Fruit fly (Drosophila melanogaster): ENCODE results near the gene CG32228.
A peak's percentile ranks its signal among the peaks of the same experiment; 100 is the strongest.

CG32228 gene

DNA sequence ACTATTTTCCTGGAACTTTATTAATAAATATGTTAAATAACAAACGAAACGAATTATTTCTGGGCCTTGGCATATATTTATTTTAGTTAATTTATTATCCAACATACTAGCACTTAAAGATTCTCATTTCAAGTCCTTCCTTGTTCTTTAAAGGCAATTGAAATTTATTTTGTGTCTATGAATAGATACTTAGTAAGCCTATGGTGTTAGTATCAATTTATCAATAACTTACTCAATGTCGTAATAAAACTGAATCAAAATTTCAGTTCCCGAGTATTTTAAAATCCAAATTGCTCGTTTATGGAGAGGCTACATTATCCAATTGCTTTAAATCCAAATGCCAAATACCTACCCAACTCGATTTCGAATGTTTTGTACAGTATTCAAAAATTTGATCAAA is at the start of gene CG32228:
TSS of gene CG32228 (plus strand) at position 301 of the 400 bp plus-strand sequence.
- no peak for TF ChIP-seq kay (GFP tag; ENCODE audit: borderline replicate concordance)
- no peak for TF ChIP-seq CG7045 (GFP tag; optimal IDR thresholded peaks at IDR 0.05)
- no peak for TF ChIP-seq tj (GFP tag; optimal IDR thresholded peaks at IDR 0.05)
- no peak for TF ChIP-seq CG12768 (GFP tag; optimal IDR thresholded peaks at IDR 0.05)
- TF ChIP-seq CG1620 (GFP tag; optimal IDR thresholded peaks at IDR 0.05), result no peak
- TF ChIP-seq Hr96 (GFP tag; optimal IDR thresholded peaks at IDR 0.05), result no peak
- TF ChIP-seq pad (GFP tag; optimal IDR thresholded peaks at IDR 0.05), result no peak
- TF ChIP-seq CG5204 (GFP tag; optimal IDR thresholded peaks at IDR 0.05), result no peak
- no peak for TF ChIP-seq Mnt (GFP tag; optimal IDR thresholded peaks at IDR 0.05)
- TF ChIP-seq CG33017 (tag; optimal IDR thresholded peaks at IDR 0.05), result no peak
- TF ChIP-seq ovo (GFP tag; optimal IDR thresholded peaks at IDR 0.05), result no peak
- TF ChIP-seq Crg-1 (GFP tag; optimal IDR thresholded peaks at IDR 0.05), result no peak
- no peak for TF ChIP-seq cic (GFP tag; optimal IDR thresholded peaks at IDR 0.05)
- TF ChIP-seq cnc (optimal IDR thresholded peaks at IDR 0.05), result no peak
- no peak for TF ChIP-seq CG7101 (tag; optimal IDR thresholded peaks at IDR 0.05)
- TF ChIP-seq Clk (GFP tag; optimal IDR thresholded peaks at IDR 0.05), result no peak
- no peak for TF ChIP-seq CG11617 (GFP tag; optimal IDR thresholded peaks at IDR 0.05)
- TF ChIP-seq CG14711 (tag; optimal IDR thresholded peaks at IDR 0.05), result no peak

DNA sequence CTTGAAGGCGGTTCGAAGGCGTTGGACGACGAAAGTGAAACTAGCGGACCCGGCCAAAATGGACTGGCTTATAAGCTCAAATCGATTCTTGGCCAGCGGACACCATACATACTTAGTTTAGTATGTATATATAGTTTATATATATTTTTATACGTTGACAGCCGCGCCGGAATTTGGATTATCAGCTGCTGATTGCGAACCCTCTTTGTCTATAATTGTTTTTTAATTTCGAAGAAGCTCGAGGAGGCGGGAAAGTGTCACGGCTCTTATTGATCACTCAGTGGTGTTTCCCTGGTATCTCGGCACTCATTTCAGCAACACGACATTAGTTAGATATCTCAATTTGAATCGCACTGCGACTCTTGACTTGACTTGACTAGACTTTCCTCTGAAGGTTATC is 45.2 kb upstream of the CG32228 start, which contains the start of gene CG6933:
TSS of gene CG6933 (minus strand) at position 47 of the 400 bp plus-strand sequence.
- TF ChIP-seq CG12768 (GFP tag; optimal IDR thresholded peaks at IDR 0.05), result no peak
- TF ChIP-seq bab1 (GFP tag; optimal IDR thresholded peaks at IDR 0.05), result no peak
- no peak for TF ChIP-seq CG1620 (GFP tag; optimal IDR thresholded peaks at IDR 0.05)
- TF ChIP-seq CG14711 (tag; optimal IDR thresholded peaks at IDR 0.05), result no peak
- TF ChIP-seq cic (GFP tag; optimal IDR thresholded peaks at IDR 0.05), result no peak
- no peak for TF ChIP-seq CG7045 (GFP tag; optimal IDR thresholded peaks at IDR 0.05)
- no peak for TF ChIP-seq toe (GFP tag; optimal IDR thresholded peaks at IDR 0.05)
- no peak for TF ChIP-seq CG7101 (tag; optimal IDR thresholded peaks at IDR 0.05)

DNA sequence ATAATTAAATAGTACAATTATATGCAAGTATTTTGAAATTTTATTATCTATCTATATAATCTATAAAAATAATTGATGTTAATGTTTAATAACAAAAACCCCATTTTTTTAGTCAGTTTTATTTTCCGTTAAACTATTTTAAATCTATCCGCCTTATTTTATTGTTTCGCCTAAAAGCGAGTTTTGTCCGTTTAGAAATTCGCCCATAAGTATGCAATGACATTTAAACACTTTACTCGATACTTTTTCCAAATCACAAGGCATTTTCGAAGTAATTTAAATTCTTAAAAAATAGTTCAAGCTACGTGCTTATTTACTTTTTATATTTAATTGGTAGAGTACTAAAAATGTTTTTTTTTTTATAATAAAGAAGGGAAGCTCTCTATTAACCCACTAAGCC is 44.7 kb upstream of the CG32228 start:
- TF ChIP-seq Crg-1 (GFP tag; optimal IDR thresholded peaks at IDR 0.05) (no peak), CG14711 (tag; optimal IDR thresholded peaks at IDR 0.05) (no peak), cnc (optimal IDR thresholded peaks at IDR 0.05) (no peak), CG33017 (tag; optimal IDR thresholded peaks at IDR 0.05) (no peak), CG12768 (GFP tag; optimal IDR thresholded peaks at IDR 0.05) (no peak), CG11617 (GFP tag; optimal IDR thresholded peaks at IDR 0.05) (no peak), CG1620 (GFP tag; optimal IDR thresholded peaks at IDR 0.05) (no peak), Hr96 (GFP tag; optimal IDR thresholded peaks at IDR 0.05) (no peak)

DNA sequence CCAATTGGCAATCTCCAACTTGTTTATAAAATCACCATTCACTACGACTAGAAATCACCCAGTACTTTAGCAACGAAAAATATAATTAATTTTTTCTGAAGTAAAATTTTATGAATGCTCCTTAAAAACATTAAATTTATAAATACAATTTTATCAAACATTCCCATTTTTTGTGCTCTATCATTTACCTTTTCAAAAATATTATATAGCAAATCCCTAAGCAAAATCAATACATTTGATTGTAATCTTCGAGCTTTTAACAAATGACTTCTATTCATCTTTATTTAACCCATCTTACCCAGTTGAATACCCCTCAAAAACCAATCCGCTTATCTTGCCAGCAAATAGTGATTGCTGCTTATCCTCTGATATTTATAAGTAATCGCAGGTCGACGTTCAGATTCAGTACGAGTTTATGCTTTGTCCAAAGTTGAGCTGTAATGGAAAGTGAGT is 44.2 kb upstream of the CG32228 start, which contains the start of gene CG17145:
TSS of gene CG17145 (plus strand) at position 403 of the 453 bp plus-strand sequence.
- no peak for TF ChIP-seq toe (GFP tag; optimal IDR thresholded peaks at IDR 0.05)
- no peak for TF ChIP-seq Mnt (GFP tag; optimal IDR thresholded peaks at IDR 0.05)
- TF ChIP-seq bab1 (GFP tag; optimal IDR thresholded peaks at IDR 0.05), result no peak
- no peak for TF ChIP-seq cnc (optimal IDR thresholded peaks at IDR 0.05)
- TF ChIP-seq CG33017 (tag; optimal IDR thresholded peaks at IDR 0.05), result no peak
- no peak for TF ChIP-seq Clk (GFP tag; optimal IDR thresholded peaks at IDR 0.05)
- TF ChIP-seq ovo (GFP tag; optimal IDR thresholded peaks at IDR 0.05), result no peak
- TF ChIP-seq pad (GFP tag; optimal IDR thresholded peaks at IDR 0.05), result no peak

DNA sequence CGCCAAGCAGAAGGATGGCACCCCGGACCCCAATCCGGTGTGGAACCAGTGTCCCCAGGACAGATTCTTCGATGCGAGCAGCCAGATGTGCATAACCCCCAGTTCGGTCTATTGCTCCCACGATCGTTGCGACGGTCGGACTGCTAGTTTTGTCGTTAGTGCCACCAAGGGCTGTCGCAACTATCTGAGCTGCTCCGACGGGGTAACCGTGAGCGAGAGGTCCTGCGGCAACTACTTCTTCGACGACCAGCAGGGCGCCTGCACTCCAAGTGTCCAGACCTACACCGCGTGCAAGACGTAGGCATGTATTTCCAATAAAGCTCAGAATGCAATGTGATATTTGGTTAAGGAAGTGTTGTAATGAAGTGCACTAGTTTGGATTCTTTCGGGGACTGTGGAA is 43.0 kb upstream of the CG32228 start:
- TF ChIP-seq Crg-1 (GFP tag; optimal IDR thresholded peaks at IDR 0.05) (no peak), CG14711 (tag; optimal IDR thresholded peaks at IDR 0.05) (no peak), bab1 (GFP tag; optimal IDR thresholded peaks at IDR 0.05) (no peak), CG33017 (tag; optimal IDR thresholded peaks at IDR 0.05) (no peak), CG5204 (GFP tag; optimal IDR thresholded peaks at IDR 0.05) (no peak), pad (GFP tag; optimal IDR thresholded peaks at IDR 0.05) (no peak), kay (GFP tag; ENCODE audit: borderline replicate concordance) (no peak), tj (GFP tag; optimal IDR thresholded peaks at IDR 0.05) (no peak), CG1620 (GFP tag; optimal IDR thresholded peaks at IDR 0.05) (no peak), CG7101 (tag; optimal IDR thresholded peaks at IDR 0.05) (no peak), cnc (optimal IDR thresholded peaks at IDR 0.05) (no peak), toe (GFP tag; optimal IDR thresholded peaks at IDR 0.05) (no peak)

DNA sequence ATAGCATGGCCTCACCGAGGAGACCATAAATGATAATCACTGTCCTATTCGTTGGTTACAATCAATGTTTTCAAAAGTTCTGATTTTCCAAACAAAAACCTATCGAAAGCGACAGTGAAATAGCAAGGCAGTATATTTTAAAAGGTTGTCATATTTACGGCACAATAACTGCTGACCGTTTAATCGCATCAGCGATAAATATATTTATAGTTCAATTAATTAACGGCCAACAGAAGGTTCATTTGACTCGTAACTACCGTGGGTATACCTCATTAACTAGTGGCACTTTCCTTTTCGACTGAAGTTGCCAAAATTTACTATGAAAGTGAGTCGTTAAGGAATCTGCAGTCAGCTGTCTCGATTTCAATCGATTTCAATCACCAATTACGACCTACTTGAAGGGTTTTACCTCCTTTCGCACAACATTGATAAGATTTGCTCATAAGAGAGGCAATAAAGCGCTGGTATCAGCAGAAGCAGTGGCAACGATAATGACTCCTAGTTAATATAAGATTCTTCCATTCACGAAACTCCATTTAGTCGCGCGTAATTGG is 42.1 kb upstream of the CG32228 start, which contains the start of gene CG17147:
TSS of gene CG17147 (plus strand) at position 535 of the 554 bp plus-strand sequence.
- no peak for TF ChIP-seq CG33017 (tag; optimal IDR thresholded peaks at IDR 0.05)
- no peak for TF ChIP-seq CG14711 (tag; optimal IDR thresholded peaks at IDR 0.05)
- no peak for TF ChIP-seq Crg-1 (GFP tag; optimal IDR thresholded peaks at IDR 0.05)
- TF ChIP-seq CG7101 (tag; optimal IDR thresholded peaks at IDR 0.05), result no peak
- no peak for TF ChIP-seq Clk (GFP tag; optimal IDR thresholded peaks at IDR 0.05)
- no peak for TF ChIP-seq tj (GFP tag; optimal IDR thresholded peaks at IDR 0.05)
- TF ChIP-seq Mnt (GFP tag; optimal IDR thresholded peaks at IDR 0.05), result no peak
- no peak for TF ChIP-seq toe (GFP tag; optimal IDR thresholded peaks at IDR 0.05)
- TF ChIP-seq ovo (GFP tag; optimal IDR thresholded peaks at IDR 0.05), result no peak
- TF ChIP-seq CG5204 (GFP tag; optimal IDR thresholded peaks at IDR 0.05), result no peak

DNA sequence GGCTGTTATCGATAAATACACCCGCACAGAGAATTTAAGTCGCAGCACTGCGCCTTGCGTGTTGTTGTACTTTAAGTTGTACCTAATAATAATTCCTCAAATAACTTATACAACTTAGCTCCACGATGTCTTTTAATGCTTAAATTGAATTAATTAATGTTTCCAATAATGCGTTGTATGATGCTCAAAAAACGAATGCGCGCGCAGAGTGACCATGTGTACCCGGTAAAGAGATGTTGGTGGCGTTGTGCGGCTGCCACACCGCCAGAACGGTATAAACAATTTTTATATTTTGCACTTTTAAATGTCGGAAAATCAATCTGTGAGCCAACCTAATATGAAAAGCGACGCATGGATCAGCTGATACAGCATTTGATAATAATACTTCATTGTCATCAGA is 39.5 kb upstream of the CG32228 start:
- TF ChIP-seq bab1 (GFP tag; optimal IDR thresholded peaks at IDR 0.05) (peak; percentile 36), pad (GFP tag; optimal IDR thresholded peaks at IDR 0.05) (no peak), Crg-1 (GFP tag; optimal IDR thresholded peaks at IDR 0.05) (no peak)
